Worm (Caenorhabditis elegans) whole organism, L4/young adult: Measurements from ENCODE around the gene ipp-5.

Experiments
- W03F9.2 ChIP-seq: fragments of 150-350 bp; optimal IDR thresholded peaks from 2 replicates; lab custom pipeline; 2014; ENCODE audit warnings: missing biosample characterization, missing genetic modification characterization
- dao-5 ChIP-seq: sonication (generic microtip); optimal IDR thresholded peaks from 2 replicates; lab custom pipeline; 2016; ENCODE audit warnings: missing genotype, missing genetic modification characterization, moderate library complexity, missing compliant biosample characterization
- him-1 ChIP-seq: sonication (generic microtip); optimal IDR thresholded peaks from 2 replicates; lab custom pipeline; 2016; ENCODE audit warnings: missing genotype, missing genetic modification reagents, missing genetic modification characterization, missing compliant biosample characterization

ipp-5 gene

ce11 chrX:6031169-6031568 is at the start of gene ipp-5:
TSS of gene ipp-5 (plus strand) at chrX:6031469.
- TF ChIP-seq W03F9.2 (tag; lab: Kevin White, UChicago) (no peak), dao-5 (tag; lab: Kevin White, UChicago) (no peak), him-1 (tag; lab: Kevin White, UChicago) (no peak)

ce11 chrX:5981698-5982097 is 49.6 kb upstream of the ipp-5 start:
- TF ChIP-seq W03F9.2 (tag; lab: Kevin White, UChicago), result no peak
- no peak for TF ChIP-seq dao-5 (tag; lab: Kevin White, UChicago)
- peak; percentile 31 for TF ChIP-seq him-1 (tag; lab: Kevin White, UChicago)

- no peak for TF ChIP-seq dao-5 (tag; lab: Kevin White, UChicago)
- TF ChIP-seq him-1 (tag; lab: Kevin White, UChicago), result peak; percentile 20
- TF ChIP-seq W03F9.2 (tag; lab: Kevin White, UChicago), result no peak
These were observed 48.5 kb upstream of the ipp-5 start for ce11 chrX:5982799-5983198.

ce11 chrX:5983267-5983666 is 48.0 kb upstream of the ipp-5 start:
- TF ChIP-seq dao-5 (tag; lab: Kevin White, UChicago), result no peak
- no peak for TF ChIP-seq W03F9.2 (tag; lab: Kevin White, UChicago)

ce11 chrX:5984581-5985039 is 46.7 kb upstream of the ipp-5 start, which contains the start of gene klp-13:
TSS of gene klp-13 (plus strand) at chrX:5984989.
- TF ChIP-seq dao-5 (tag; lab: Kevin White, UChicago), result no peak
- peak; percentile 76 for TF ChIP-seq him-1 (tag; lab: Kevin White, UChicago)

- TF ChIP-seq W03F9.2 (tag; lab: Kevin White, UChicago) (no peak), him-1 (tag; lab: Kevin White, UChicago) (no peak), dao-5 (tag; lab: Kevin White, UChicago) (no peak)
These were observed 45.5 kb upstream of the ipp-5 start for ce11 chrX:5985720-5986119.

DNA sequence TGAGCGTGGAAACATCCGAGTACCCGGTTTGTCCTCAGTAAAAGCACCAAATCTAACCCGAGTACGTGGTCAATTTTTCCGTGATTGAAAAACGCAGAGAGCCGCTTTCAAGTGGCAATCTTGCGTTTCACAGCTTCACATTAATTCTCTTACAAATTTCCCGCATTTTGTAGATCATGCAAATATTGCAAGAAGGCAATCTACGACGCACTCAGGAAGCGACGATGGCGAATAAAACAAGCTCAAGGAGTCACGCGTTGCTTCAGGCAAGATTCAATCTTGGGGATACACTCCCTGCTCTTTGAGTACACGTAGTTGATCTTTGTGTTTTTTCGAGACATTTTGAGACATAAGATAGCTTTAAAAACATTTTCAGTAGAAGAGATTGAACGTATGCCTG is 43.4 kb upstream of the ipp-5 start:
- TF ChIP-seq dao-5 (tag; lab: Kevin White, UChicago) (no peak), him-1 (tag; lab: Kevin White, UChicago) (no peak), W03F9.2 (tag; lab: Kevin White, UChicago) (no peak)

DNA sequence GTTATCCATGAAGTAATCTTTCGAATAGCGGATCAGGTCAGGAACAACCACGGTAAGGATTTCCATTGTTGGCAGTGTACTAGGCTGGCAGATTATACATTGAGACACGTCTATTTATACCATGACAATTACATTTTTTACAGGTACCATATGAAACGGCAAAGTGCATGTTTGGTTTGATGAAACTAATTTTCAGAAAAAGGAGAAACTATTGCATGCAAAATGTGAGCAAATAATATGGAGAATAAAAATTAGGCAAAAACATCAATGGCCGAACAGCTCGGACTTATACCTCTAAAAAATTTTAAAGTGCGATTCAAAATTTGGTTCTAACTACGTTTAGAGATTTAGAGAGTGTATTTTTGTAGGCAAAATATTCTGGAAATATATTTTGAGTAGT is 38.5 kb upstream of the ipp-5 start, which contains the start of gene F22F4.5:
TSS of gene F22F4.5 (minus strand) at position 101 of the 400 bp plus-strand sequence.
- TF ChIP-seq him-1 (tag; lab: Kevin White, UChicago), result no peak
- no peak for TF ChIP-seq W03F9.2 (tag; lab: Kevin White, UChicago)
- no peak for TF ChIP-seq dao-5 (tag; lab: Kevin White, UChicago)

ce11 chrX:5994004-5994403 is 37.3 kb upstream of the ipp-5 start:
- TF ChIP-seq W03F9.2 (tag; lab: Kevin White, UChicago), result no peak
- no peak for TF ChIP-seq him-1 (tag; lab: Kevin White, UChicago)
- no peak for TF ChIP-seq dao-5 (tag; lab: Kevin White, UChicago)

ce11 chrX:5995613-5996206 is 35.6 kb upstream of the ipp-5 start, which contains the start of gene inx-3:
TSS of gene inx-3 (plus strand) at chrX:5996156.
- no peak for TF ChIP-seq dao-5 (tag; lab: Kevin White, UChicago)
- TF ChIP-seq W03F9.2 (tag; lab: Kevin White, UChicago), result no peak
- TF ChIP-seq him-1 (tag; lab: Kevin White, UChicago), result no peak

DNA sequence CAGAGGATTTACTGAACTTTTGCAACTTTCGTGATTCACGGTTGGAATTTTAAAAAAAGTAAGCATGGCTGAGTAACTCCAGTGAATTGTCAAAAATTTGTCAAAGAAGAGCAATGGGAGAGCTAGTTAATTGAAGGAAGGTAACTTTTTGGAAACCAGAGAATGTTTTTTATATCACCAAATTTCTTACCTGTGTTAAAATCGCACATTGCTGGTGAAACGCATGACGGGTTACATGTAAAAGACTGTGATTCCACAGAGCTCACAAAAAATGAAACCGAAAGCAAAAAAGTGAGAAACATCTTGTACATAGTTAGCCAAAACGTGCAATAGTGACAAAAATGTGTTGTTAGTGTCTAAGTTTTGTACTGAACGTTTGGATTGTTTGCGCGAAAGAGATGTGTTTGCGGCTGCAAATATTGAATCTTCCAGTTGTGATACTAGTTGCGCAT is 32.1 kb upstream of the ipp-5 start, which contains the start of gene F22F4.9:
TSS of gene F22F4.9 (minus strand) at position 402 of the 452 bp plus-strand sequence.
- TF ChIP-seq dao-5 (tag; lab: Kevin White, UChicago), result no peak
- no peak for TF ChIP-seq him-1 (tag; lab: Kevin White, UChicago)
- TF ChIP-seq W03F9.2 (tag; lab: Kevin White, UChicago), result no peak

ce11 chrX:6001432-6001831 is 29.8 kb upstream of the ipp-5 start, which contains the start of gene F22F4.4:
TSS of gene F22F4.4 (minus strand) at chrX:6001532.
- no peak for TF ChIP-seq dao-5 (tag; lab: Kevin White, UChicago)
- no peak for TF ChIP-seq him-1 (tag; lab: Kevin White, UChicago)
- TF ChIP-seq W03F9.2 (tag; lab: Kevin White, UChicago), result no peak

DNA sequence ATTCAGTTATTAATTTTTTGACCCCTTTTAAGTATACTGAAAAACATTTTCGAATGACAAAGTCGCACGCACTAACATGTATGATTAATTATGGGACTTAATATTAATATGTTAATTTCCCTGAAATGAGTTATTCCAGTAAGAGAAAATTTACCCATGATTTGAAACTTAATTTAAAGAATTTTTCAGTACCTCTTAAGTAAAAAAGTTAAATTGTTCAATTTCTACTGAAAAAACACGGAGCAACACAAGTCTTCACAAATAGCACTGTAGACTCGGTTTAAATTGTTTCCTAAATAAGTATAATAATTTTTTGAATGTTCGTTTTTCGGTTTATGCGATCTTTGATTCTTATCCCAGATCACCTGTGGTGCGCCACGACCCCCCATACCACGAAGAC is 28.8 kb upstream of the ipp-5 start:
- TF ChIP-seq dao-5 (tag; lab: Kevin White, UChicago), result no peak
- no peak for TF ChIP-seq W03F9.2 (tag; lab: Kevin White, UChicago)
- no peak for TF ChIP-seq him-1 (tag; lab: Kevin White, UChicago)

DNA sequence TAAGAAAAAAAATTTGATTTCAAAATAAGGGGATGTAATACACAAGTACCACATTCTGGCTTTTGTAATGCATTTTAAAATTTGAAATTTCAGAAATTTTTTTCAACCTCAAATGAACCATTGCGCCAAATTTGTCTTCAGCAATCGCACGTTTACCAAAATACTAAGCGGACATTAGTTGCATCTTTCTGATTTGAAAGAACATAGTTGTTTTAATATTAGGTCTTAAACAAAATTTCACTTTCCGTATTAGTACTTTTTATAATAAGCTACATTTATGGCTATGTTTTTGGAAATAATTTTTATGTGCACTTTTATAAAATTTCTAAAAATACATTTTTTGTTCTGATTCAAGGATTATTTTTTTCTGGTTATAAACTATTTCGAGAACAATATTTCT is 27.4 kb upstream of the ipp-5 start, which contains the start of gene sups-1:
TSS of gene sups-1 (plus strand) at position 301 of the 400 bp plus-strand sequence.
- TF ChIP-seq him-1 (tag; lab: Kevin White, UChicago) (no peak), W03F9.2 (tag; lab: Kevin White, UChicago) (no peak), dao-5 (tag; lab: Kevin White, UChicago) (no peak)
